Worm (Caenorhabditis elegans) whole organism, L4 larva: Measurements from ENCODE around the gene mlt-10.

ENCODE experiments used
- F49E8.2 ChIP-seq: sonication (generic microtip); optimal IDR thresholded peaks from 2 replicates; lab custom pipeline; 2016; ENCODE audit warnings: missing compliant biosample characterization, mild to moderate bottlenecking, missing genetic modification characterization, borderline replicate concordance
- R02D3.7 ChIP-seq: fragments of 150-350 bp; sonication (generic microtip); optimal IDR thresholded peaks from 3 replicates; lab custom pipeline; 2014; ENCODE audit warnings: missing biosample characterization, missing genetic modification characterization
- T20F7.1 ChIP-seq: fragments of 200-800 bp; sonication (Bioruptor generic); optimal IDR thresholded peaks from 2 replicates; lab custom pipeline; 2018; ENCODE audit warnings: mild to moderate bottlenecking, missing genetic modification characterization, missing compliant biosample characterization
- Y105C5A.15 ChIP-seq: fragments of 200-800 bp; sonication (Bioruptor generic); IDR thresholded peaks from 2 replicates; pipeline ENCODE4 v1.3.6; 2022; ENCODE audit warnings: missing genetic modification characterization, missing compliant biosample characterization
- Y48G9A.11 ChIP-seq: fragments of 200-800 bp; sonication (Bioruptor generic); IDR thresholded peaks from 2 replicates; pipeline ENCODE4 v1.3.6; 2022; ENCODE audit warnings: missing genetic modification reagents, missing genetic modification characterization, missing compliant biosample characterization
- ZK546.5 ChIP-seq, 2 experiments: sonication (generic microtip); optimal IDR thresholded peaks; 2 replicates each; lab custom pipeline; 2017; ENCODE audit warnings: missing biosample characterization in 2 of 2, missing genetic modification characterization in 2 of 2
- aly-2 ChIP-seq: sonication (generic microtip); optimal IDR thresholded peaks from 2 replicates; lab custom pipeline; 2018; ENCODE audit warnings: missing biosample characterization, missing genetic modification characterization
- ceh-20 ChIP-seq: fragments of 200-800 bp; sonication (Bioruptor generic); IDR thresholded peaks from 2 replicates; pipeline ENCODE4 v1.3.6; 2022; ENCODE audit warnings: missing genetic modification reagents, missing genetic modification characterization, missing compliant biosample characterization
- ceh-32 ChIP-seq: sonication (generic microtip); optimal IDR thresholded peaks from 2 replicates; lab custom pipeline; 2016; ENCODE audit warnings: mild to moderate bottlenecking, missing genetic modification characterization, missing compliant biosample characterization; ENCODE audit not compliant: poor library complexity
- ceh-44 ChIP-seq: fragments of 200-800 bp; sonication (Bioruptor generic); IDR thresholded peaks from 2 replicates; pipeline ENCODE4 v1.3.6; 2022; ENCODE audit warnings: missing genetic modification reagents, missing genetic modification characterization, missing compliant biosample characterization
- ceh-82 ChIP-seq: sonication (generic microtip); optimal IDR thresholded peaks from 2 replicates; lab custom pipeline; 2017; ENCODE audit warnings: missing biosample characterization, missing genetic modification characterization
- dmd-6 ChIP-seq: fragments of 200-800 bp; sonication (Bioruptor generic); IDR thresholded peaks from 2 replicates; pipeline ENCODE4 v1.3.6; 2022; ENCODE audit warnings: missing genetic modification reagents, missing genetic modification characterization, missing compliant biosample characterization
- dpl-1 ChIP-seq: fragments of 150-350 bp; optimal IDR thresholded peaks from 2 replicates; lab custom pipeline; 2014; ENCODE audit warnings: missing biosample characterization, missing genetic modification reagents, missing genetic modification characterization
- dve-1 ChIP-seq: sonication (generic microtip); optimal IDR thresholded peaks from 2 replicates; lab custom pipeline; 2017; ENCODE audit warnings: antibody characterized with exemption, mild to moderate bottlenecking, missing genetic modification characterization, missing compliant biosample characterization; ENCODE audit not compliant: insufficient read depth
- egl-27 ChIP-seq: sonication (generic microtip); optimal IDR thresholded peaks from 3 replicates; lab custom pipeline; 2017; ENCODE audit warnings: missing biosample characterization, missing genetic modification reagents, missing genetic modification characterization
- egl-43 ChIP-seq: fragments of 200-800 bp; sonication (Bioruptor generic); IDR thresholded peaks from 2 replicates; pipeline ENCODE4 v1.3.6; 2022; ENCODE audit warnings: missing genetic modification reagents, missing genetic modification characterization, missing compliant biosample characterization
- fkh-10 ChIP-seq: fragments of 150-350 bp; optimal IDR thresholded peaks from 2 replicates; lab custom pipeline; 2014; ENCODE audit warnings: missing biosample characterization, missing genetic modification reagents, missing genetic modification characterization
- hif-1 ChIP-seq, 2 experiments: sonication (generic microtip); optimal IDR thresholded peaks; 2 replicates each; lab custom pipeline; 2016 to 2017; ENCODE audit warnings: missing compliant biosample characterization in 2 of 2, missing genetic modification characterization in 2 of 2, missing genetic modification reagents in 2 of 2, missing genotype in 2 of 2, mild to moderate bottlenecking in 1 of 2
- hlh-30 ChIP-seq: sonication (generic microtip); optimal IDR thresholded peaks from 2 replicates; lab custom pipeline; 2017; ENCODE audit warnings: antibody characterized with exemption, mild to moderate bottlenecking, missing genetic modification characterization, missing compliant biosample characterization; ENCODE audit not compliant: insufficient read depth
- hmg-1.1 ChIP-seq: fragments of 200-800 bp; sonication (Bioruptor generic); IDR thresholded peaks from 2 replicates; pipeline ENCODE4 v1.3.6; 2022; ENCODE audit warnings: missing genetic modification reagents, missing genetic modification characterization, missing compliant biosample characterization
- lin-38 ChIP-seq: fragments of 200-800 bp; sonication (Bioruptor generic); IDR thresholded peaks from 2 replicates; pipeline ENCODE4 v1.3.6; 2022; ENCODE audit warnings: missing genetic modification reagents, missing genetic modification characterization, missing compliant biosample characterization
- madf-9 ChIP-seq: fragments of 200-800 bp; sonication (Bioruptor generic); conservative IDR thresholded peaks from 2 replicates; pipeline ENCODE4 v1.3.6; 2022; ENCODE audit warnings: missing genetic modification reagents, missing genetic modification characterization, missing compliant biosample characterization
- mdt-29 ChIP-seq: fragments of 200-800 bp; sonication (Bioruptor generic); IDR thresholded peaks from 2 replicates; pipeline ENCODE4 v1.3.6; 2022; ENCODE audit warnings: missing genetic modification reagents, missing genetic modification characterization, missing compliant biosample characterization
- mep-1 ChIP-seq: fragments of 150-350 bp; sonication (generic microtip); optimal IDR thresholded peaks from 3 replicates; lab custom pipeline; 2014; ENCODE audit warnings: missing biosample characterization, missing genetic modification characterization
- mes-2 ChIP-seq: sonication (generic microtip); optimal IDR thresholded peaks from 2 replicates; lab custom pipeline; 2016; ENCODE audit warnings: missing genotype, mild to moderate bottlenecking, missing genetic modification characterization, missing compliant biosample characterization; ENCODE audit not compliant: poor library complexity, severe bottlenecking
- mxl-2 ChIP-seq: fragments of 200-800 bp; sonication (Bioruptor generic); conservative IDR thresholded peaks from 2 replicates; pipeline ENCODE4 v1.3.6; 2022; ENCODE audit warnings: missing genetic modification reagents, missing genetic modification characterization, missing compliant biosample characterization
- mxl-3 ChIP-seq: fragments of 200-800 bp; sonication (Bioruptor generic); optimal IDR thresholded peaks from 2 replicates; lab custom pipeline; 2018; ENCODE audit warnings: mild to moderate bottlenecking, missing genetic modification characterization, missing compliant biosample characterization
- nhr-10 ChIP-seq: fragments of 150-350 bp; optimal IDR thresholded peaks from 2 replicates; lab custom pipeline; 2014; ENCODE audit warnings: missing biosample characterization, missing genetic modification characterization
- nhr-102 ChIP-seq: sonication (generic microtip); optimal IDR thresholded peaks from 2 replicates; lab custom pipeline; 2016; ENCODE audit warnings: mild to moderate bottlenecking, missing genetic modification characterization, moderate library complexity, missing compliant biosample characterization
- nhr-11 ChIP-seq: fragments of 150-350 bp; optimal IDR thresholded peaks from 2 replicates; lab custom pipeline; 2014; ENCODE audit warnings: missing biosample characterization, missing genetic modification characterization
- nhr-111 ChIP-seq: fragments of 200-800 bp; sonication (Bioruptor generic); optimal IDR thresholded peaks from 2 replicates; lab custom pipeline; 2018; ENCODE audit warnings: mild to moderate bottlenecking, missing genetic modification characterization, missing compliant biosample characterization
- nhr-28 ChIP-seq: fragments of 150-350 bp; optimal IDR thresholded peaks from 2 replicates; lab custom pipeline; 2014; ENCODE audit warnings: missing biosample characterization, missing genetic modification characterization
- nhr-42 ChIP-seq: fragments of 200-800 bp; sonication (Bioruptor generic); IDR thresholded peaks from 2 replicates; pipeline ENCODE4 v1.3.6; 2022; ENCODE audit warnings: missing genetic modification characterization, missing compliant biosample characterization
- nhr-48 ChIP-seq: sonication (generic microtip); optimal IDR thresholded peaks from 2 replicates; lab custom pipeline; 2016; ENCODE audit warnings: mild to moderate bottlenecking, missing genetic modification characterization, missing compliant biosample characterization
- nhr-6 ChIP-seq: fragments of 150-350 bp; optimal IDR thresholded peaks from 2 replicates; lab custom pipeline; 2014; ENCODE audit warnings: missing biosample characterization, missing genetic modification characterization
- sdz-12 ChIP-seq: fragments of 200-800 bp; sonication (Bioruptor generic); optimal IDR thresholded peaks from 2 replicates; lab custom pipeline; 2018; ENCODE audit warnings: mild to moderate bottlenecking, missing genetic modification characterization, missing compliant biosample characterization
- skn-1 ChIP-seq: fragments of 150-350 bp; optimal IDR thresholded peaks from 2 replicates; lab custom pipeline; 2014; ENCODE audit warnings: missing biosample characterization, missing genetic modification characterization
- spr-1 ChIP-seq: sonication (generic microtip); optimal IDR thresholded peaks from 2 replicates; lab custom pipeline; 2016; ENCODE audit warnings: mild to moderate bottlenecking, missing genetic modification characterization, missing compliant biosample characterization
- unc-39 ChIP-seq: sonication (generic microtip); optimal IDR thresholded peaks from 2 replicates; lab custom pipeline; 2017; ENCODE audit warnings: missing biosample characterization, missing genetic modification characterization
- unc-62 ChIP-seq, 3 experiments: fragments of 150-350 bp in 1 of 3; sonication (generic microtip); optimal IDR thresholded peaks in 2 of 3; peaks in 1 of 3; 1 replicate in 1 of 3; 2 replicates in 2 of 3; lab custom pipeline; 2014 to 2017; ENCODE audit warnings: missing biosample characterization in 3 of 3, missing genetic modification characterization in 3 of 3, missing genetic modification reagents in 3 of 3, missing genotype in 1 of 3
- vab-7 ChIP-seq: fragments of 200-800 bp; sonication (Bioruptor generic); IDR thresholded peaks from 2 replicates; pipeline ENCODE4 v1.3.6; 2022; ENCODE audit warnings: missing genetic modification reagents, missing genetic modification characterization, missing compliant biosample characterization
- zfp-3 ChIP-seq: fragments of 200-800 bp; sonication (Bioruptor generic); conservative IDR thresholded peaks from 2 replicates; pipeline ENCODE4 v1.3.6; 2022; ENCODE audit warnings: missing genetic modification reagents, missing genetic modification characterization, missing compliant biosample characterization
- zip-2 ChIP-seq: fragments of 150-350 bp; optimal IDR thresholded peaks from 2 replicates; lab custom pipeline; 2014; ENCODE audit warnings: missing biosample characterization, missing genetic modification characterization
- ztf-11 ChIP-seq: fragments of 150-350 bp; optimal IDR thresholded peaks from 2 replicates; lab custom pipeline; 2014; ENCODE audit warnings: missing biosample characterization, missing genetic modification characterization
- ztf-7 ChIP-seq: fragments of 150-350 bp; optimal IDR thresholded peaks from 2 replicates; lab custom pipeline; 2014; ENCODE audit warnings: missing biosample characterization, missing genetic modification characterization

The mlt-10 gene

ce11 chrII:508603-509002 lies 37.9 kb upstream of the mlt-10 start:
- no peak for TF ChIP-seq vab-7 (GFP tag; lab: Robert Waterston, UW)
- TF ChIP-seq madf-9, result no peak
- peak in 1 of 2 experiments; percentile 97 for TF ChIP-seq unc-62 (GFP tag; optimal IDR thresholded peaks at IDR 0.05 in 1 of 2; lab: Kevin White, UChicago)
- no peak for TF ChIP-seq unc-62 (tag; optimal IDR thresholded peaks at IDR 0.05; lab: Kevin White, UChicago)
- no peak for TF ChIP-seq nhr-11 (tag; lab: Kevin White, UChicago)
- TF ChIP-seq aly-2 (tag; lab: Kevin White, UChicago), result no peak

- TF ChIP-seq mxl-2 (GFP tag; lab: Robert Waterston, UW) (no peak), zip-2 (tag; lab: Kevin White, UChicago) (no peak), R02D3.7 (no peak), dpl-1 (GFP tag; lab: Kevin White, UChicago) (no peak), egl-43 (no peak), nhr-102 (tag; lab: Kevin White, UChicago) (no peak), fkh-10 (GFP tag; lab: Kevin White, UChicago) (no peak), dmd-6 (GFP tag; lab: Robert Waterston, UW) (no peak), madf-9 (no peak), nhr-42 (no peak), hmg-1.1 (GFP tag; lab: Robert Waterston, UW) (no peak), nhr-48 (no peak), ceh-44 (GFP tag; lab: Robert Waterston, UW) (no peak), ceh-82 (tag; lab: Kevin White, UChicago) (no peak), nhr-111 (no peak), mdt-29 (GFP tag; lab: Robert Waterston, UW) (no peak), Y105C5A.15 (GFP tag; lab: Robert Waterston, UW) (no peak), ztf-11 (tag; lab: Kevin White, UChicago) (no peak)
These were observed 37.3 kb upstream of the mlt-10 start, which contains the start of gene srh-105 for ce11 chrII:509230-509629. srh-105 (minus strand) TSS chrII:509330.

ce11 chrII:511968-512367 lies 34.5 kb upstream of the mlt-10 start:
- TF ChIP-seq ZK546.5 (tag; optimal IDR thresholded peaks at IDR 0.05; lab: Kevin White, UChicago), result no peak
- TF ChIP-seq mes-2 (tag; lab: Kevin White, UChicago), result no peak
- no peak for TF ChIP-seq lin-38
- TF ChIP-seq mdt-29 (GFP tag; lab: Robert Waterston, UW), result no peak
- TF ChIP-seq nhr-10 (tag; lab: Kevin White, UChicago), result no peak
- TF ChIP-seq egl-27 (tag; lab: Kevin White, UChicago), result no peak
- no peak for TF ChIP-seq nhr-28 (tag; lab: Kevin White, UChicago)
- TF ChIP-seq mep-1 (tag; lab: Kevin White, UChicago), result no peak
- no peak for TF ChIP-seq mxl-3 (GFP tag; lab: Kevin White, UChicago)
- no peak for TF ChIP-seq sdz-12 (GFP tag; lab: Kevin White, UChicago)
- no peak for TF ChIP-seq spr-1
- TF ChIP-seq F49E8.2 (tag; lab: Kevin White, UChicago), result no peak
- no peak for TF ChIP-seq hmg-1.1 (GFP tag; lab: Robert Waterston, UW)

- TF ChIP-seq unc-39 (tag; lab: Kevin White, UChicago), result no peak
- no peak for TF ChIP-seq ceh-32 (tag; lab: Kevin White, UChicago)
- TF ChIP-seq spr-1, result no peak
- TF ChIP-seq dve-1 (tag; lab: Kevin White, UChicago), result no peak
- no peak for TF ChIP-seq mxl-2 (GFP tag; lab: Robert Waterston, UW)
- TF ChIP-seq nhr-6 (tag; lab: Kevin White, UChicago), result no peak
- TF ChIP-seq hif-1 (tag; optimal IDR thresholded peaks at IDR 0.05; lab: Kevin White, UChicago), result no peak
- TF ChIP-seq zfp-3 (GFP tag; lab: Robert Waterston, UW), result no peak
- no peak for TF ChIP-seq Y48G9A.11 (GFP tag; lab: Robert Waterston, UW)
- peak in 1 of 2 experiments; percentile 40 for TF ChIP-seq unc-62 (GFP tag; optimal IDR thresholded peaks at IDR 0.05 in 1 of 2; lab: Kevin White, UChicago)
- TF ChIP-seq unc-62 (tag; optimal IDR thresholded peaks at IDR 0.05; lab: Kevin White, UChicago), result no peak
- no peak for TF ChIP-seq ztf-7 (tag; lab: Kevin White, UChicago)
- TF ChIP-seq T20F7.1, result no peak
- no peak for TF ChIP-seq hlh-30 (tag; lab: Kevin White, UChicago)
- no peak for TF ChIP-seq skn-1 (tag; lab: Kevin White, UChicago)
- TF ChIP-seq ceh-20, result peak; percentile 25; the same call in 1 of the 2 replicates
These were observed 33.9 kb upstream of the mlt-10 start for ce11 chrII:512630-513029.
